Fruit fly (Drosophila melanogaster): ENCODE data around the gene Pcp.
A peak's percentile ranks its signal among the peaks of the same experiment; 100 is the strongest.

Gene Pcp

DNA sequence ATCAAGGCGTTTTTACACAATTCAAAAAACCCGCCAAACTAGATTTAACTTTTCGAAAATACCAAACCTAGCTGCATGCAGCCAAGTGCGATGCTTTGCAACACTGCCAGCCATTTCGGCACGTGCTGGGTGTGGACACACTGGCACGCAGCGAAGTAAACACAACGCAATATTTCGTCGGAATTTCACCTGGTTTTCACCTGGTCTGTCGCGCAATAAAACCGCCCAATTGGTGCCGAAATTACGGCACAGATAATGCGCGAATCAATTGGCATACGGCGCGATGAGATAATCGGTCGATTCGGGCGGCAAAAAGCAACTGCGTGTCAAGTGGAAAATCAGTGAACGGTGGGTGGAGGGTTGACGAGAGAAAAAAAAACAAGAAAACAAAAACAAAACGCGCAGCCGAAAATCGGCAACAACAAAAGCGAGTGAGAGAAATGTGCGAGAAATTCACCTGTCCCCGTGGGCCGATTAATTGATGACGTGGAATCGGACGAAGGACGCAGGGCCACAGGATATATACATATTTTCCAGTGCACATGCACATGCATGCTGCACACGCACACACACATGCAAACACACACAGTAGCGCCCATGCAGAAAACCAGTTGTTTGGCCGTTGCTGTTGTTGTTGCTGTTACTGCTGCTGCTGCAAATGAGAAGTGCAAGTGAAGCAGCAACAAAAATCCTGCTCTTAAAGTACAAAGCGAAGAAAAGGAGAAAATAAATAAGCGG, 34.9 kb downstream of the Pcp start, which contains the start of gene Mnn1 (continued):
- TF ChIP-seq Sry-β (GFP tag; optimal IDR thresholded peaks at IDR 0.05), result no peak
- peak; percentile 56; the same call in 1 of the 2 replicates for TF ChIP-seq CG32772 (GFP tag; IDR thresholded peaks at IDR 0.05)
- TF ChIP-seq pan (optimal IDR thresholded peaks at IDR 0.05), result no peak
- TF ChIP-seq pan (GFP tag; optimal IDR thresholded peaks at IDR 0.05 in 1 of 2, IDR thresholded peaks at IDR 0.05 in 1 of 2), result peak in 1 of 2 experiments; percentile 33
- peak; percentile 32 for TF ChIP-seq CG3281 (GFP tag; optimal IDR thresholded peaks at IDR 0.05)
- peak; percentile 39 for TF ChIP-seq Fer3 (tag; optimal IDR thresholded peaks at IDR 0.05)
- TF ChIP-seq Bteb2 (GFP tag; optimal IDR thresholded peaks at IDR 0.05), result peak; percentile 32
- TF ChIP-seq CG6813 (GFP tag; optimal IDR thresholded peaks at IDR 0.05), result no peak
- peak; percentile 34 for TF ChIP-seq ac (GFP tag; optimal IDR thresholded peaks at IDR 0.05)
- peak in 1 of 2 experiments; percentile 42 for TF ChIP-seq bsh (GFP tag; optimal IDR thresholded peaks at IDR 0.05)
- TF ChIP-seq tx (GFP tag; optimal IDR thresholded peaks at IDR 0.05), result peak; percentile 51
- TF ChIP-seq shn (GFP tag; optimal IDR thresholded peaks at IDR 0.05), result peak; percentile 27
- peak; percentile 84 for TF ChIP-seq gfzf (GFP tag; optimal IDR thresholded peaks at IDR 0.05)
- no peak for TF ChIP-seq CG2875 (GFP tag; optimal IDR thresholded peaks at IDR 0.05)
- no peak for TF ChIP-seq dimm (GFP tag; IDR thresholded peaks at IDR 0.05)
- TF ChIP-seq CG10431 (GFP tag; optimal IDR thresholded peaks at IDR 0.05), result no peak
- no peak for TF ChIP-seq C15 (GFP tag; IDR thresholded peaks at IDR 0.05)
- TF ChIP-seq sob (GFP tag; IDR thresholded peaks at IDR 0.05), result peak; percentile 30
- TF ChIP-seq emc (GFP tag; optimal IDR thresholded peaks at IDR 0.05), result peak; percentile 22
- TF ChIP-seq prd (optimal IDR thresholded peaks at IDR 0.05), result no peak
- peak; percentile 8; the same call in 1 of the 3 replicates for TF ChIP-seq prd (GFP tag; IDR thresholded peaks at IDR 0.05)
- peak; percentile 96 for TF ChIP-seq Elba2 (GFP tag; optimal IDR thresholded peaks at IDR 0.05)
- TF ChIP-seq CkIIα-i1 (GFP tag; IDR thresholded peaks at IDR 0.05), result no peak
- TF ChIP-seq p53 (GFP tag; optimal IDR thresholded peaks at IDR 0.05), result peak; percentile 84
- no peak for TF ChIP-seq Jarid2 (GFP tag; optimal IDR thresholded peaks at IDR 0.05)
- peak; percentile 87 for TF ChIP-seq CHES-1-like (GFP tag; optimal IDR thresholded peaks at IDR 0.05)
- TF ChIP-seq Taf1 (GFP tag; IDR thresholded peaks at IDR 0.05), result no peak
- TF ChIP-seq sna (GFP tag; IDR thresholded peaks at IDR 0.05; ENCODE audit: partially characterized antibody), result peak; percentile 47; the same call in 1 of the 2 replicates
- no peak for TF ChIP-seq kni (GFP tag; optimal IDR thresholded peaks at IDR 0.05)
- TF ChIP-seq slbo (GFP tag; IDR thresholded peaks at IDR 0.05), result peak; percentile 56
- TF ChIP-seq CG17359 (tag; optimal IDR thresholded peaks at IDR 0.05), result peak; percentile 11
- TF ChIP-seq wdn (GFP tag; IDR thresholded peaks at IDR 0.05), result no peak
- TF ChIP-seq NfI (GFP tag; optimal IDR thresholded peaks at IDR 0.05), result peak; percentile 57
- no peak for TF ChIP-seq esg (GFP tag; conservative IDR thresholded peaks at IDR 0.05)
- TF ChIP-seq CG14014 (GFP tag; IDR thresholded peaks at IDR 0.05), result 0 out of 2 replicates have a peak, but pooled peaks have one; percentile 29
- TF ChIP-seq CG8281 (tag; optimal IDR thresholded peaks at IDR 0.05), result no peak
- TF ChIP-seq da (GFP tag; optimal IDR thresholded peaks at IDR 0.05), result peak; percentile 59
- no peak for TF ChIP-seq crc (GFP tag; optimal IDR thresholded peaks at IDR 0.05)
- no peak for TF ChIP-seq CG17328 (GFP tag; IDR thresholded peaks at IDR 0.05)
- no peak for TF ChIP-seq CG30020 (tag; optimal IDR thresholded peaks at IDR 0.05)
- TF ChIP-seq D (optimal IDR thresholded peaks at IDR 0.05), result peak; percentile 86
- TF ChIP-seq D (GFP tag; optimal IDR thresholded peaks at IDR 0.05), result no peak
- TF ChIP-seq ap (GFP tag; IDR thresholded peaks at IDR 0.05), result no peak
- TF ChIP-seq Trl (optimal IDR thresholded peaks at IDR 0.05), result no peak
- TF ChIP-seq Trl (GFP tag; optimal IDR thresholded peaks at IDR 0.05), result peak; percentile 40
- TF ChIP-seq trh (GFP tag; optimal IDR thresholded peaks at IDR 0.05), result no peak
- TF ChIP-seq Lpt (GFP tag; optimal IDR thresholded peaks at IDR 0.05), result no peak
- TF ChIP-seq amos (GFP tag; IDR thresholded peaks at IDR 0.05; ENCODE audit: partially characterized antibody), result no peak; the same call in 1 of the 2 replicates
- TF ChIP-seq CG3407 (GFP tag; optimal IDR thresholded peaks at IDR 0.05), result no peak
- TF ChIP-seq CG14441 (GFP tag; IDR thresholded peaks at IDR 0.05), result no peak
- TF ChIP-seq Adf1 (GFP tag; IDR thresholded peaks at IDR 0.05), result no peak
